Worm (Caenorhabditis elegans): ENCODE data around the gene ZC250.2.
A peak's percentile ranks its signal among the peaks of the same experiment; 100 is the strongest.

ZC250.2 gene

DNA sequence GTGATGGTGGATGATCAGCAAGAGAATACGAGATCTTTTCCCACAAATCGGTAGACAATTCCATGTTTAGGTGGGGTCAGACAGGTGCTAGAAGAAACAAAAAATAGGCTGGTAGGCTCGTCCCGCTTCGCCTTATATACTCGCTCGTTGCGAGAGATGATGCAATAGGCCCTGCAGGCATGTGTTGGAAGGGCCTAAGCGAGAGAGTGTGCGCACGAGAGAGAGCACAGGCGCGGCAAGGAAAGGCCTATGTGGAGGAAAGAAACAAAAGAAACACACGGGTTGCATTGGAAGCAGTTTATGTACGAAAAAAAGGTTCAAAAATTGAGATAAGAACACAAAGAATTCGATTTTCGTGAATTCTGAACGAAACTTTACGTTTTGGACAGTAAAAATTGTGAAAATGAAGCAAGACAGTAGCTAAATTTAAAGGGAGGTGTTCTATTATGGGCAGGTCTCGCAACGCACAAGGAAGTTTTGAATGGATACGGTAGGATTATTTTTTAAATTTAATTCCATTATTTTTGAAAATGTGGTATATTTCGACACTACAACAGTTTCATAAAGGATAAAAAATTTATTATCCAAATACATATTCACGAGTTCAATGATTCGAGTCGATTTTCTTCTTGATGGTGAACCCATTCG, 11.3 kb upstream of the ZC250.2 start, which contains the start of gene F44E7.5 (continued):
- TF ChIP-seq duxl-1 (tag; optimal IDR thresholded peaks at IDR 0.05; ENCODE audit: poor library complexity), result no peak
- TF ChIP-seq tra-1 (GFP tag; IDR thresholded peaks at IDR 0.05), result no peak
- no peak for TF ChIP-seq unc-39 (tag; optimal IDR thresholded peaks at IDR 0.05)
- TF ChIP-seq snpc-1.2 (GFP tag; IDR thresholded peaks at IDR 0.05), result no peak
- TF ChIP-seq ceh-28 (tag; optimal IDR thresholded peaks at IDR 0.05), result no peak
- TF ChIP-seq nhr-76 (tag; optimal IDR thresholded peaks at IDR 0.05), result peak; percentile 14
- TF ChIP-seq hlh-30 (tag; optimal IDR thresholded peaks at IDR 0.05; ENCODE audit: insufficient read depth), result peak; percentile 87
- no peak for TF ChIP-seq sdz-12 (GFP tag; optimal IDR thresholded peaks at IDR 0.05)
- no peak; the same call in none of the 2 replicates for TF ChIP-seq lin-38 (GFP tag; IDR thresholded peaks at IDR 0.05)
- TF ChIP-seq ztf-7 (tag; optimal IDR thresholded peaks at IDR 0.05), result peak; percentile 99
- TF ChIP-seq ZK546.5 (tag; optimal IDR thresholded peaks at IDR 0.05), result no peak
- TF ChIP-seq zip-2 (tag; optimal IDR thresholded peaks at IDR 0.05), result no peak
- no peak for TF ChIP-seq egl-27 (tag; optimal IDR thresholded peaks at IDR 0.05)
- TF ChIP-seq nhr-77 (tag; optimal IDR thresholded peaks at IDR 0.05), result peak; percentile 35
- TF ChIP-seq nhr-6 (tag; optimal IDR thresholded peaks at IDR 0.05), result no peak
- TF ChIP-seq lin-39 (tag; optimal IDR thresholded peaks at IDR 0.05), result no peak

DNA sequence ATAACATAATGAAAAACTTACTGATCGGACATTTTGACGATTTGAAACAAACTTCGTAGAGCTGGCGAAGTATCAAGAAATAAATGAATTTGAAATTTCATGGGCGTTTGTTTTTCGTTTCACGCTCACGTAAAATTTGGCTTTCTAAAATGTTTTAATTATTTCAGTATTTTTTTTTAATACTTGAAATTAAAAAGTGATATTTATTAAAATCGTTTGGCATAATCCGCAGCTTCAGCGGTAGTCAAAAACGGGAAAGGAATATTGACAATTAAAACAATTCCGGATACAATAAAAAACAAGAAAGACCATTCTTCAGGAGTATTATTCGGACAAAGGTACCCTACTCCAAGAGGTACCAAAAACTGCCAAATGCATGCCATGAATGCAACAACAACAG, 9.4 kb upstream of the ZC250.2 start, which contains the start of gene fbxa-183:
TSS of gene fbxa-183 (minus strand) at position 101 of the 400 bp plus-strand sequence.
- TF ChIP-seq set-16 (GFP tag; IDR thresholded peaks at IDR 0.05) (no peak), dpl-1 (GFP tag; optimal IDR thresholded peaks at IDR 0.05) (no peak), unc-62 (GFP tag; optimal IDR thresholded peaks at IDR 0.05 in 1 of 2) (peak in 1 of 2 experiments; percentile 41), unc-62 (tag; optimal IDR thresholded peaks at IDR 0.05) (no peak), F44E2.7 (GFP tag; IDR thresholded peaks at IDR 0.05) (no peak), egl-43 (GFP tag; IDR thresholded peaks at IDR 0.05) (no peak)

DNA sequence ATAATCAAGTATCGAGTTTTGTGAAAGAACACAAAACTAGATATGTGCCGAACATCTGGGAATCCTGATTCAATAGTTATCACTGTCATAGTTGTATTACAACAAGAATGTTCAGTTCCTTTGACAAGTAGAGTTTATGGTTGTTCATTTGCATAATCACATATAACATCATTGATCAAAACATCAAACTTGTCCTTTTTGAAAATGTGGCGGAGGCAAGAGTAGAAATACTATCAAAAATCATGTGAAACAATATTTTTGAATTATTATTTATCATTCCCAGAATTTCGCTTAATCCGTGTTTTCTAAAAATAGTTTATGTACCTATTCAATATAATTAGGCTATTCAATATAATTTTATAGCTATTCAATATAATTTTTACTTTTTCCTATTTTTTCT, 6.8 kb upstream of the ZC250.2 start, which contains the start of gene F44E7.7:
TSS of gene F44E7.7 (minus strand) at position 101 of the 400 bp plus-strand sequence.
- TF ChIP-seq daf-16 (GFP tag; optimal IDR thresholded peaks at IDR 0.05), result no peak
- TF ChIP-seq daf-16 (tag; optimal IDR thresholded peaks at IDR 0.05), result no peak
- TF ChIP-seq mxl-2 (GFP tag; conservative IDR thresholded peaks at IDR 0.05), result no peak
- no peak for TF ChIP-seq ceh-62 (tag; optimal IDR thresholded peaks at IDR 0.05)
- TF ChIP-seq F44E2.7 (GFP tag; IDR thresholded peaks at IDR 0.05), result no peak
- TF ChIP-seq rbr-2 (tag; optimal IDR thresholded peaks at IDR 0.05), result no peak
- no peak for TF ChIP-seq ZK546.5 (tag; optimal IDR thresholded peaks at IDR 0.05)
- no peak for TF ChIP-seq mep-1 (tag; optimal IDR thresholded peaks at IDR 0.05)
- no peak for TF ChIP-seq D1046.2 (GFP tag; IDR thresholded peaks at IDR 0.05)
- TF ChIP-seq pqm-1 (tag; optimal IDR thresholded peaks at IDR 0.05), result no peak
- TF ChIP-seq ces-1 (GFP tag; optimal IDR thresholded peaks at IDR 0.05), result no peak
- TF ChIP-seq Y5F2A.4 (GFP tag; optimal IDR thresholded peaks at IDR 0.05), result no peak
- no peak for TF ChIP-seq snpc-4 (tag; optimal IDR thresholded peaks at IDR 0.05)
- no peak for TF ChIP-seq unc-62 (GFP tag; optimal IDR thresholded peaks at IDR 0.05 in 1 of 2)
- no peak for TF ChIP-seq unc-62 (tag; optimal IDR thresholded peaks at IDR 0.05)
- TF ChIP-seq gei-8 (GFP tag; optimal IDR thresholded peaks at IDR 0.05), result no peak
- TF ChIP-seq attf-4 (tag; optimal IDR thresholded peaks at IDR 0.05), result no peak
- no peak for TF ChIP-seq set-16 (GFP tag; IDR thresholded peaks at IDR 0.05)
- TF ChIP-seq unc-39 (tag; optimal IDR thresholded peaks at IDR 0.05), result no peak
- no peak for TF ChIP-seq nhr-42 (GFP tag; IDR thresholded peaks at IDR 0.05)

DNA sequence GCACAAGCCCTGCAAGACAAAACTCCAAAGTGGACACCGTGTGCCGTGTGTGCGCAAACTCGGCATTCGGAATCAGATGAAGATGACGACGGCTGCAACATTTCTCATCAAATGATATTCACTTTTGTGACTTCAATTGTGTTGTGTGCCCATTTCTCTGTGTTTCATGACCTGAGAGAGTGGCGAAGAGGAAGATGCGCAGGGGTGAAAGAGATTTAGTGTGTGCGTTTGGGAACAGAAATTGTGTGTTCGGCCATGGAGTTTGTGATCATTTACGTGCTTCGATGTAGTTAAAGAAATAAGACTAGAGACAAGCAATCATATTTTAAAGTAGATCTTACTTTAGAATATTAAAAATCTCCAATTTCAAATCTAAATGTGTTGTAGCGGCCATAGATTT, 3.5 kb upstream of the ZC250.2 start:
- TF ChIP-seq dve-1 (tag; optimal IDR thresholded peaks at IDR 0.05; ENCODE audit: insufficient read depth), result peak; percentile 5
- no peak for TF ChIP-seq duxl-1 (tag; optimal IDR thresholded peaks at IDR 0.05; ENCODE audit: poor library complexity)
- TF ChIP-seq nhr-102 (tag; optimal IDR thresholded peaks at IDR 0.05), result peak; percentile 13
- TF ChIP-seq lin-13 (GFP tag; optimal IDR thresholded peaks at IDR 0.05), result no peak
- TF ChIP-seq egl-43 (GFP tag; IDR thresholded peaks at IDR 0.05), result peak; percentile 19; the same call in 1 of the 2 replicates
- peak; percentile 10 for TF ChIP-seq hlh-11 (tag; optimal IDR thresholded peaks at IDR 0.05)
- TF ChIP-seq pqm-1 (tag; optimal IDR thresholded peaks at IDR 0.05), result peak; percentile 38
- TF ChIP-seq dmd-6 (GFP tag; IDR thresholded peaks at IDR 0.05), result peak; percentile 18; the same call in 1 of the 2 replicates
- peak; percentile 99 for TF ChIP-seq nhr-28 (tag; optimal IDR thresholded peaks at IDR 0.05)
